Worm (Caenorhabditis elegans): ENCODE results near the gene W09G12.7.

- TF ChIP-seq tbx-11 (GFP tag; IDR thresholded peaks at IDR 0.05) = no peak
- TF ChIP-seq hmbx-1 (tag; optimal IDR thresholded peaks at IDR 0.05) = no peak
- no peak for TF ChIP-seq ama-1 (optimal IDR thresholded peaks at IDR 0.05)
- TF ChIP-seq pes-1 (GFP tag; IDR thresholded peaks at IDR 0.05) = no peak
- TF ChIP-seq ets-7 (tag; optimal IDR thresholded peaks at IDR 0.05) = no peak
These were observed 10.8 kb downstream of the W09G12.7 start, which contains the start of gene F38A1.8 for ce11 chrIV:1239686-1240085.
